Worm (Caenorhabditis elegans) whole organism, late embryonic: ENCODE data around the gene hap-1.
A peak's percentile ranks its signal among the peaks of the same experiment; 100 is the strongest.

Source experiments
- C08G9.2 ChIP-seq: sonication (generic microtip); optimal IDR thresholded peaks from 2 replicates; lab custom pipeline; 2016; ENCODE audit warnings: mild to moderate bottlenecking, missing genetic modification characterization, moderate library complexity, missing compliant biosample characterization
- F13H6.1 ChIP-seq: sonication (generic microtip); optimal IDR thresholded peaks from 2 replicates; lab custom pipeline; 2016; ENCODE audit warnings: missing genetic modification characterization, missing compliant biosample characterization
- K02D7.2 ChIP-seq: sonication (generic microtip); optimal IDR thresholded peaks from 2 replicates; lab custom pipeline; 2017; ENCODE audit warnings: mild to moderate bottlenecking, missing genetic modification characterization, missing compliant biosample characterization
- Y22D7AL.16 ChIP-seq: sonication (generic microtip); optimal IDR thresholded peaks from 2 replicates; lab custom pipeline; 2016; ENCODE audit warnings: missing genetic modification characterization, missing compliant biosample characterization
- ahr-1 ChIP-seq: sonication (generic microtip); optimal IDR thresholded peaks from 2 replicates; lab custom pipeline; 2016; ENCODE audit warnings: missing genetic modification characterization, missing compliant biosample characterization
- ama-1 ChIP-seq: fragments of 150-350 bp; optimal IDR thresholded peaks from 2 replicates; lab custom pipeline; 2014
- ceh-14 ChIP-seq: sonication (generic microtip); optimal IDR thresholded peaks from 2 replicates; lab custom pipeline; 2016; ENCODE audit warnings: missing genotype, missing genetic modification characterization, missing compliant biosample characterization
- ceh-18 ChIP-seq: sonication (generic microtip); optimal IDR thresholded peaks from 2 replicates; lab custom pipeline; 2016; ENCODE audit warnings: missing genetic modification characterization, missing compliant biosample characterization
- ceh-19 ChIP-seq: fragments of 200-800 bp; sonication (Bioruptor generic); optimal IDR thresholded peaks from 2 replicates; lab custom pipeline; 2018; ENCODE audit warnings: mild to moderate bottlenecking, missing genetic modification characterization, missing compliant biosample characterization
- ceh-2 ChIP-seq: sonication (generic microtip); optimal IDR thresholded peaks from 2 replicates; lab custom pipeline; 2016; ENCODE audit warnings: missing genotype, missing genetic modification characterization, missing compliant biosample characterization
- ceh-31 ChIP-seq: sonication (generic microtip); optimal IDR thresholded peaks from 2 replicates; lab custom pipeline; 2016; ENCODE audit warnings: missing genetic modification characterization, missing compliant biosample characterization
- ceh-45 ChIP-seq: fragments of 200-800 bp; sonication (Bioruptor generic); IDR thresholded peaks from 2 replicates; pipeline ENCODE4 v1.3.6; 2022; ENCODE audit warnings: missing genetic modification reagents, missing genetic modification characterization, missing compliant biosample characterization
- ceh-6 ChIP-seq: fragments of 200-800 bp; sonication (Bioruptor generic); optimal IDR thresholded peaks from 2 replicates; lab custom pipeline; 2018; ENCODE audit warnings: mild to moderate bottlenecking, missing genetic modification characterization, missing compliant biosample characterization
- dve-1 ChIP-seq: sonication (generic microtip); optimal IDR thresholded peaks from 2 replicates; lab custom pipeline; 2017; ENCODE audit warnings: antibody characterized with exemption, mild to moderate bottlenecking, missing genetic modification characterization, missing compliant biosample characterization
- elt-2 ChIP-seq: sonication (generic microtip); optimal IDR thresholded peaks from 2 replicates; lab custom pipeline; 2016; ENCODE audit warnings: missing genetic modification reagents, missing genetic modification characterization, missing compliant biosample characterization
- eyg-1 ChIP-seq: sonication (generic microtip); optimal IDR thresholded peaks from 2 replicates; lab custom pipeline; 2016; ENCODE audit warnings: missing genotype, missing genetic modification characterization, missing compliant biosample characterization
- fax-1 ChIP-seq: sonication (generic microtip); optimal IDR thresholded peaks from 2 replicates; lab custom pipeline; 2016; ENCODE audit warnings: missing genotype, missing genetic modification characterization, missing compliant biosample characterization
- fkh-6 ChIP-seq: sonication (generic microtip); optimal IDR thresholded peaks from 2 replicates; lab custom pipeline; 2016; ENCODE audit warnings: missing genetic modification characterization, missing compliant biosample characterization
- gmeb-2 ChIP-seq: sonication (generic microtip); optimal IDR thresholded peaks from 2 replicates; lab custom pipeline; 2016; ENCODE audit warnings: missing genetic modification characterization, inconsistent platforms, missing compliant biosample characterization
- hlh-13 ChIP-seq: fragments of 200-800 bp; sonication (Bioruptor generic); optimal IDR thresholded peaks from 2 replicates; lab custom pipeline; 2018; ENCODE audit warnings: mild to moderate bottlenecking, missing genetic modification characterization, missing compliant biosample characterization
- hlh-30 ChIP-seq: sonication (generic microtip); optimal IDR thresholded peaks from 2 replicates; lab custom pipeline; 2017; ENCODE audit warnings: antibody characterized with exemption, missing genetic modification characterization, missing compliant biosample characterization; ENCODE audit not compliant: insufficient read depth
- hlh-6 ChIP-seq: sonication (generic microtip); optimal IDR thresholded peaks from 2 replicates; lab custom pipeline; 2016; ENCODE audit warnings: missing genotype, missing genetic modification characterization, missing compliant biosample characterization
- lin-11 ChIP-seq: fragments of 200-800 bp; sonication (Bioruptor generic); optimal IDR thresholded peaks from 2 replicates; lab custom pipeline; 2018; ENCODE audit warnings: mild to moderate bottlenecking, missing genetic modification characterization, missing compliant biosample characterization
- mec-3 ChIP-seq: sonication (generic microtip); optimal IDR thresholded peaks from 2 replicates; lab custom pipeline; 2016; ENCODE audit warnings: borderline replicate concordance, missing genetic modification characterization, missing compliant biosample characterization
- nfya-1 ChIP-seq: sonication (generic microtip); optimal IDR thresholded peaks from 2 replicates; lab custom pipeline; 2017; ENCODE audit warnings: missing genetic modification characterization, mild to moderate bottlenecking, missing compliant biosample characterization, antibody characterized with exemption, moderate library complexity
- nhr-11 ChIP-seq: fragments of 150-350 bp; optimal IDR thresholded peaks from 2 replicates; lab custom pipeline; 2014; ENCODE audit warnings: missing biosample characterization, missing genetic modification characterization
- npax-4 ChIP-seq: sonication (generic microtip); optimal IDR thresholded peaks from 2 replicates; lab custom pipeline; 2016; ENCODE audit warnings: missing genetic modification characterization, missing compliant biosample characterization
- odd-2 ChIP-seq: sonication (generic microtip); optimal IDR thresholded peaks from 2 replicates; lab custom pipeline; 2017; ENCODE audit warnings: antibody characterized with exemption, mild to moderate bottlenecking, missing genetic modification characterization, missing compliant biosample characterization
- pag-3 ChIP-seq: sonication (generic microtip); optimal IDR thresholded peaks from 2 replicates; lab custom pipeline; 2016; ENCODE audit warnings: missing compliant biosample characterization, missing genetic modification characterization, borderline replicate concordance
- pat-9 ChIP-seq: fragments of 200-800 bp; sonication (Bioruptor generic); optimal IDR thresholded peaks from 2 replicates; lab custom pipeline; 2018; ENCODE audit warnings: mild to moderate bottlenecking, missing genetic modification characterization, moderate library complexity, missing compliant biosample characterization
- pha-2 ChIP-seq: sonication (generic microtip); optimal IDR thresholded peaks from 2 replicates; lab custom pipeline; 2017; ENCODE audit warnings: mild to moderate bottlenecking, missing genetic modification characterization, missing compliant biosample characterization
- pha-4 ChIP-seq: fragments of 150-350 bp; optimal IDR thresholded peaks from 2 replicates; lab custom pipeline; 2018; ENCODE audit warnings: missing biosample characterization, missing genetic modification reagents, missing genetic modification characterization
- pqm-1 ChIP-seq: sonication (generic microtip); optimal IDR thresholded peaks from 2 replicates; lab custom pipeline; 2016; ENCODE audit warnings: missing genetic modification characterization, missing compliant biosample characterization
- ref-2 ChIP-seq: sonication (generic microtip); optimal IDR thresholded peaks from 2 replicates; lab custom pipeline; 2016; ENCODE audit warnings: missing genetic modification characterization, missing compliant biosample characterization
- rnt-1 ChIP-seq: sonication (generic microtip); optimal IDR thresholded peaks from 2 replicates; lab custom pipeline; 2016; ENCODE audit warnings: missing genetic modification characterization, missing compliant biosample characterization
- sox-2 ChIP-seq: fragments of 200-800 bp; sonication (Bioruptor generic); IDR thresholded peaks from 2 replicates; pipeline ENCODE4 v1.3.6; 2022; ENCODE audit warnings: missing genetic modification reagents, missing genetic modification characterization, missing compliant biosample characterization
- syd-9 ChIP-seq: sonication (generic microtip); optimal IDR thresholded peaks from 2 replicates; lab custom pipeline; 2016; ENCODE audit warnings: mild to moderate bottlenecking, missing genetic modification characterization, moderate library complexity, missing compliant biosample characterization
- unc-3 ChIP-seq, 2 experiments: fragments of 200-800 bp in 1 of 2; sonication (Bioruptor generic) in 1 of 2; sonication (generic microtip) in 1 of 2; conservative IDR thresholded peaks in 1 of 2; optimal IDR thresholded peaks in 1 of 2; 2 replicates each; pipeline versions ENCODE4 v1.3.6 to Lab custom; 2016 to 2022; ENCODE audit warnings: missing compliant biosample characterization in 2 of 2, missing genetic modification characterization in 2 of 2, missing genetic modification reagents in 1 of 2
- unc-42 ChIP-seq: sonication (generic microtip); optimal IDR thresholded peaks from 2 replicates; lab custom pipeline; 2016; ENCODE audit warnings: missing genotype, missing genetic modification characterization, missing compliant biosample characterization
- unc-55 ChIP-seq: sonication (generic microtip); optimal IDR thresholded peaks from 2 replicates; lab custom pipeline; 2017; ENCODE audit warnings: missing biosample characterization, missing genetic modification reagents, missing genetic modification characterization
- unc-86 ChIP-seq: sonication (generic microtip); optimal IDR thresholded peaks from 2 replicates; lab custom pipeline; 2016; ENCODE audit warnings: missing genetic modification characterization, missing compliant biosample characterization
- zip-5 ChIP-seq: sonication (generic microtip); optimal IDR thresholded peaks from 2 replicates; lab custom pipeline; 2016; ENCODE audit warnings: missing genetic modification characterization, missing compliant biosample characterization

hap-1 gene

DNA sequence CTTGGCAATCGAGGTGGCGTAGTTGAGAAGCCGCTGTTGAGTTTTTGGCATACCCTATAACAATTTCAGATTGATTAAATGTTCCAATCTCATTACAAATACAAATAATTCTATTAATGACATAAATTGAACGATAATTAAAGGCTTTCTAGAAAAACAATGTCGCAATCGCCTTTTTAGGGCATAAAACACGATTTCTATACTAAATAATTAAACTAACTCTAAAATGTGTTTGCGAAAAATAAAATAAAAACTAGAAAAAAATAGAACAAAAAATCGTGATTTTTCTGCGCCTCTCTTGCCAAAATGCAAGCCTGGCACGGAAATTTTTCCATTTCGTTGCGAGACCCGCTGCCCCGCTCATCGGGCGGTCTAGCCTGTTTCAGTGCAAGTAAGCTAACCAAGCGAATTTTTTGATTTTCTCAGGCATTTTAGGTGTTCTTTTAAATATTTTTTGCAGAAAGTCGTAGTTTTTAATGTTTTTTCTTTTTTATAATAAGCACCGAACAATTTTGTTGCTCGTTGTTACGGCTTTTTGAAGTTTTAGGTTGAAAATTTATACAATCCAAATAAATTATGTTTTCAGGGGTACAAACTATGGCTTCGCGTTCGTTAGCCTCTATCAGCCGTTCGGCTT, 35.8 kb upstream of the hap-1 start, which contains the start of the genes C34E10.12, C34E10.10 and atp-2 (continued):
- no peak for TF ChIP-seq Y22D7AL.16 (tag; lab: Kevin White, UChicago)
- no peak for TF ChIP-seq ceh-6 (GFP tag; lab: Kevin White, UChicago)
- TF ChIP-seq ceh-31 (tag; lab: Kevin White, UChicago): peak; percentile 78
- no peak for TF ChIP-seq ceh-45
- no peak for TF ChIP-seq ceh-19 (GFP tag; lab: Kevin White, UChicago)
- no peak for TF ChIP-seq ama-1 (lab: Kevin White, UChicago)
- no peak for TF ChIP-seq pha-2 (tag; lab: Kevin White, UChicago)
- TF ChIP-seq pat-9: no peak
- TF ChIP-seq zip-5: no peak
- TF ChIP-seq ceh-14 (tag; lab: Kevin White, UChicago): peak; percentile 37
- peak; percentile 43 for TF ChIP-seq rnt-1 (tag; lab: Kevin White, UChicago)
- no peak for TF ChIP-seq npax-4 (tag; lab: Kevin White, UChicago)
- no peak for TF ChIP-seq hlh-30
- TF ChIP-seq nhr-11 (tag; lab: Kevin White, UChicago): no peak
- TF ChIP-seq hlh-13 (GFP tag; lab: Kevin White, UChicago): no peak
- no peak for TF ChIP-seq syd-9 (tag; lab: Kevin White, UChicago)
- TF ChIP-seq pha-4 (tag; lab: Kevin White, UChicago): no peak
- no peak for TF ChIP-seq lin-11 (tag; lab: Kevin White, UChicago)
- peak; percentile 7 for TF ChIP-seq unc-86 (tag; lab: Kevin White, UChicago)
- TF ChIP-seq ahr-1 (tag; lab: Kevin White, UChicago): no peak
- peak; percentile 74 for TF ChIP-seq dve-1 (tag; lab: Kevin White, UChicago)
- TF ChIP-seq F13H6.1: peak; percentile 13
- TF ChIP-seq eyg-1 (tag; lab: Kevin White, UChicago): no peak
- peak; percentile 70 for TF ChIP-seq nfya-1 (tag; lab: Kevin White, UChicago)
- TF ChIP-seq pqm-1: no peak
- no peak; the same call in 1 of the 2 replicates for TF ChIP-seq unc-3 (GFP tag; conservative IDR thresholded peaks at IDR 0.05; lab: Robert Waterston, UW)
- TF ChIP-seq unc-3 (tag; optimal IDR thresholded peaks at IDR 0.05; lab: Kevin White, UChicago): no peak
- no peak for TF ChIP-seq gmeb-2 (tag; lab: Kevin White, UChicago)
- no peak for TF ChIP-seq fax-1 (tag; lab: Kevin White, UChicago)
- no peak for TF ChIP-seq unc-55 (GFP tag; lab: Kevin White, UChicago)
- TF ChIP-seq pag-3 (tag; lab: Kevin White, UChicago): no peak
- peak; percentile 49 for TF ChIP-seq unc-42 (tag; lab: Kevin White, UChicago)
- peak; percentile 48 for TF ChIP-seq ceh-18 (tag; lab: Kevin White, UChicago)
- TF ChIP-seq fkh-6 (tag; lab: Kevin White, UChicago): no peak
- TF ChIP-seq mec-3: no peak
- no peak for TF ChIP-seq hlh-6 (tag; lab: Kevin White, UChicago)
- TF ChIP-seq K02D7.2 (tag; lab: Kevin White, UChicago): no peak
- TF ChIP-seq C08G9.2: no peak
- peak; percentile 31 for TF ChIP-seq ceh-2 (tag; lab: Kevin White, UChicago)
- no peak for TF ChIP-seq ref-2 (tag; lab: Kevin White, UChicago)
- TF ChIP-seq sox-2 (GFP tag; lab: Robert Waterston, UW): no peak
- TF ChIP-seq odd-2 (tag; lab: Kevin White, UChicago): no peak
- peak; percentile 51 for TF ChIP-seq elt-2 (tag; lab: Kevin White, UChicago)
- TF ChIP-seq, all 69 proteins: peak for 18
